Worm (Caenorhabditis elegans) whole organism, young adult: ENCODE data around the gene F44B9.8.
A peak's percentile ranks its signal among the peaks of the same experiment; 100 is the strongest.

Source experiments
- B0019.2 ChIP-seq: fragments of 200-800 bp; sonication (Bioruptor generic); conservative IDR thresholded peaks from 2 replicates; pipeline ENCODE4 v1.3.6; 2022; ENCODE audit warnings: missing genetic modification reagents, missing genetic modification characterization, missing compliant biosample characterization
- F22D6.2 ChIP-seq: sonication (generic microtip); optimal IDR thresholded peaks from 2 replicates; lab custom pipeline; 2016; ENCODE audit warnings: mild to moderate bottlenecking, missing genetic modification characterization, missing compliant biosample characterization
- F39B2.1 ChIP-seq: fragments of 200-800 bp; sonication (Bioruptor generic); IDR thresholded peaks from 2 replicates; pipeline ENCODE4 v1.3.6; 2022; ENCODE audit warnings: missing genetic modification reagents, missing genetic modification characterization, missing compliant biosample characterization
- F52B5.7 ChIP-seq: sonication (generic microtip); optimal IDR thresholded peaks from 2 replicates; lab custom pipeline; 2016; ENCODE audit warnings: mild to moderate bottlenecking, missing genetic modification characterization, missing compliant biosample characterization
- T26A5.8 ChIP-seq: sonication (generic microtip); optimal IDR thresholded peaks from 2 replicates; lab custom pipeline; 2016; ENCODE audit warnings: missing genetic modification characterization, missing compliant biosample characterization
- Y95B8A.8 ChIP-seq: fragments of 200-800 bp; sonication (Bioruptor generic); IDR thresholded peaks from 2 replicates; pipeline ENCODE4 v1.3.6; 2022; ENCODE audit warnings: missing genetic modification reagents, missing genetic modification characterization, missing compliant biosample characterization
- akir-1 ChIP-seq: fragments of 200-800 bp; sonication (Bioruptor generic); optimal IDR thresholded peaks from 2 replicates; lab custom pipeline; 2018; ENCODE audit warnings: mild to moderate bottlenecking, missing genetic modification characterization, moderate library complexity, missing compliant biosample characterization
- athp-1 ChIP-seq: sonication (generic microtip); optimal IDR thresholded peaks from 2 replicates; lab custom pipeline; 2017; ENCODE audit warnings: mild to moderate bottlenecking, missing genetic modification characterization, missing compliant biosample characterization
- attf-3 ChIP-seq: fragments of 200-800 bp; sonication (Bioruptor generic); conservative IDR thresholded peaks from 2 replicates; pipeline ENCODE4 v1.3.6; 2022; ENCODE audit warnings: missing genetic modification reagents, missing genetic modification characterization, missing compliant biosample characterization
- attf-5 ChIP-seq: fragments of 200-800 bp; sonication (Bioruptor generic); optimal IDR thresholded peaks from 2 replicates; lab custom pipeline; 2018; ENCODE audit warnings: mild to moderate bottlenecking, missing genetic modification characterization, missing compliant biosample characterization
- attf-6 ChIP-seq: fragments of 200-800 bp; sonication (Bioruptor generic); IDR thresholded peaks from 2 replicates; pipeline ENCODE4 v1.3.6; 2022; ENCODE audit warnings: missing genetic modification reagents, missing genetic modification characterization, missing compliant biosample characterization
- bed-2 ChIP-seq: fragments of 200-800 bp; sonication (Bioruptor generic); IDR thresholded peaks from 2 replicates; pipeline ENCODE4 v1.3.6; 2022; ENCODE audit warnings: missing genetic modification reagents, missing genetic modification characterization, missing compliant biosample characterization
- ceh-100 ChIP-seq: fragments of 200-800 bp; sonication (Bioruptor generic); IDR thresholded peaks from 2 replicates; pipeline ENCODE4 v1.3.6; 2022; ENCODE audit warnings: missing genetic modification reagents, missing genetic modification characterization, missing compliant biosample characterization
- efl-1 ChIP-seq: fragments of 150-350 bp; optimal IDR thresholded peaks from 2 replicates; lab custom pipeline; 2014; ENCODE audit warnings: missing biosample characterization, missing genetic modification reagents, missing genetic modification characterization
- egl-18 ChIP-seq: fragments of 200-800 bp; sonication (Bioruptor generic); IDR thresholded peaks from 2 replicates; pipeline ENCODE4 v1.3.6; 2022; ENCODE audit warnings: missing genetic modification reagents, missing genetic modification characterization, missing compliant biosample characterization
- egrh-3 ChIP-seq: fragments of 200-800 bp; sonication (Bioruptor generic); IDR thresholded peaks from 2 replicates; pipeline ENCODE4 v1.3.6; 2022; ENCODE audit warnings: missing genetic modification reagents, missing genetic modification characterization, missing compliant biosample characterization
- ekl-4 ChIP-seq: fragments of 200-800 bp; sonication (Bioruptor generic); IDR thresholded peaks from 2 replicates; pipeline ENCODE4 v1.3.6; 2022; ENCODE audit warnings: missing genetic modification reagents, missing genetic modification characterization, missing compliant biosample characterization
- ets-4 ChIP-seq: fragments of 200-800 bp; sonication (Bioruptor generic); optimal IDR thresholded peaks from 2 replicates; lab custom pipeline; 2018; ENCODE audit warnings: mild to moderate bottlenecking, missing genetic modification characterization, missing compliant biosample characterization
- fkh-3 ChIP-seq: sonication (generic microtip); optimal IDR thresholded peaks from 2 replicates; lab custom pipeline; 2016; ENCODE audit warnings: mild to moderate bottlenecking, missing genetic modification characterization, missing compliant biosample characterization
- gei-17 ChIP-seq: fragments of 200-800 bp; sonication (Bioruptor generic); optimal IDR thresholded peaks from 2 replicates; lab custom pipeline; 2018; ENCODE audit warnings: mild to moderate bottlenecking, missing genetic modification characterization, missing compliant biosample characterization
- hlh-12 ChIP-seq: sonication (generic microtip); optimal IDR thresholded peaks from 2 replicates; lab custom pipeline; 2016; ENCODE audit warnings: missing genetic modification characterization, missing compliant biosample characterization
- hlh-26 ChIP-seq: fragments of 200-800 bp; sonication (Bioruptor generic); conservative IDR thresholded peaks from 2 replicates; pipeline ENCODE4 v1.3.6; 2022; ENCODE audit warnings: missing genetic modification reagents, missing genetic modification characterization, missing compliant biosample characterization
- hmg-1.2 ChIP-seq: fragments of 200-800 bp; sonication (Bioruptor generic); IDR thresholded peaks from 2 replicates; pipeline ENCODE4 v1.3.6; 2022; ENCODE audit warnings: missing genetic modification reagents, missing genetic modification characterization, missing compliant biosample characterization
- hmg-20 ChIP-seq: fragments of 200-800 bp; sonication (Bioruptor generic); IDR thresholded peaks from 2 replicates; pipeline ENCODE4 v1.3.6; 2022; ENCODE audit warnings: missing genetic modification reagents, missing genetic modification characterization, missing compliant biosample characterization
- hsf-1 ChIP-seq: fragments of 200-800 bp; sonication (Bioruptor generic); IDR thresholded peaks from 2 replicates; pipeline ENCODE4 v1.3.6; 2022; ENCODE audit warnings: missing genetic modification reagents, missing genetic modification characterization, missing compliant biosample characterization
- let-607 ChIP-seq, 2 experiments: fragments of 200-800 bp in 1 of 2; sonication (Bioruptor generic) in 1 of 2; sonication (generic microtip) in 1 of 2; optimal IDR thresholded peaks; 2 replicates each; lab custom pipeline; 2016 to 2018; ENCODE audit warnings: mild to moderate bottlenecking in 2 of 2, missing compliant biosample characterization in 2 of 2, missing genetic modification characterization in 2 of 2, moderate library complexity in 2 of 2, missing genotype in 1 of 2
- lin-35 ChIP-seq, 3 experiments: fragments of 150-350 bp in 2 of 3; sonication (generic microtip) in 1 of 3; optimal IDR thresholded peaks; 2 replicates each; lab custom pipeline; 2014 to 2018; ENCODE audit warnings: missing biosample characterization in 3 of 3, missing genetic modification characterization in 3 of 3, missing genetic modification reagents in 3 of 3
- lin-40 ChIP-seq: sonication (generic microtip); optimal IDR thresholded peaks from 2 replicates; lab custom pipeline; 2016; ENCODE audit warnings: missing genetic modification characterization, mild to moderate bottlenecking, missing compliant biosample characterization, missing genotype, missing genetic modification reagents
- lsl-1 ChIP-seq: fragments of 200-800 bp; sonication (Bioruptor generic); optimal IDR thresholded peaks from 2 replicates; lab custom pipeline; 2018; ENCODE audit warnings: mild to moderate bottlenecking, missing genetic modification characterization, moderate library complexity, missing compliant biosample characterization
- madf-10 ChIP-seq: sonication (generic microtip); optimal IDR thresholded peaks from 2 replicates; lab custom pipeline; 2016; ENCODE audit warnings: mild to moderate bottlenecking, missing genetic modification characterization, missing compliant biosample characterization
- madf-3 ChIP-seq: fragments of 200-800 bp; sonication (Bioruptor generic); IDR thresholded peaks from 2 replicates; pipeline ENCODE4 v1.3.6; 2022; ENCODE audit warnings: missing genetic modification reagents, missing genetic modification characterization, missing compliant biosample characterization
- madf-8 ChIP-seq: fragments of 200-800 bp; sonication (Bioruptor generic); conservative IDR thresholded peaks from 2 replicates; pipeline ENCODE4 v1.3.6; 2022; ENCODE audit warnings: missing genetic modification reagents, missing genetic modification characterization, missing compliant biosample characterization
- mxl-1 ChIP-seq: sonication (generic microtip); optimal IDR thresholded peaks from 2 replicates; lab custom pipeline; 2016; ENCODE audit warnings: missing genetic modification characterization, missing compliant biosample characterization
- nhr-120 ChIP-seq: fragments of 200-800 bp; sonication (Bioruptor generic); IDR thresholded peaks from 2 replicates; pipeline ENCODE4 v1.3.6; 2022; ENCODE audit warnings: missing genetic modification characterization, missing compliant biosample characterization
- rcor-1 ChIP-seq: fragments of 200-800 bp; sonication (Bioruptor generic); IDR thresholded peaks from 2 replicates; pipeline ENCODE4 v1.3.6; 2022; ENCODE audit warnings: missing genetic modification reagents, missing genetic modification characterization, missing compliant biosample characterization
- snpc-1.3 ChIP-seq: sonication (generic microtip); optimal IDR thresholded peaks from 2 replicates; lab custom pipeline; 2017; ENCODE audit warnings: missing genetic modification characterization, mild to moderate bottlenecking, missing compliant biosample characterization, antibody characterized with exemption, moderate library complexity, missing genotype, missing genetic modification reagents; ENCODE audit not compliant: insufficient read depth
- snpc-3.4 ChIP-seq: sonication (generic microtip); optimal IDR thresholded peaks from 2 replicates; lab custom pipeline; 2017; ENCODE audit warnings: missing genetic modification characterization, mild to moderate bottlenecking, missing compliant biosample characterization, antibody characterized with exemption, moderate library complexity, missing genotype, missing genetic modification reagents
- snpc-4 ChIP-seq, 5 experiments: fragments of 150-350 bp in 1 of 5; sonication (generic microtip) in 4 of 5; optimal IDR thresholded peaks; 2 replicates each; lab custom pipeline; 2014 to 2018; ENCODE audit warnings: missing genetic modification characterization in 5 of 5, missing biosample characterization in 3 of 5, antibody characterized with exemption in 2 of 5, mild to moderate bottlenecking in 2 of 5, missing compliant biosample characterization in 2 of 5, missing genotype in 2 of 5, moderate library complexity in 2 of 5, missing genetic modification reagents in 1 of 5
- somi-1 ChIP-seq: fragments of 200-800 bp; sonication (Bioruptor generic); optimal IDR thresholded peaks from 2 replicates; lab custom pipeline; 2018; ENCODE audit warnings: mild to moderate bottlenecking, missing genetic modification characterization, missing compliant biosample characterization
- tbp1 ChIP-seq: fragments of 200-800 bp; sonication (Bioruptor generic); optimal IDR thresholded peaks from 2 replicates; lab custom pipeline; 2018; ENCODE audit warnings: mild to moderate bottlenecking, missing genetic modification characterization, missing compliant biosample characterization
- zim-3 ChIP-seq: sonication (generic microtip); optimal IDR thresholded peaks from 2 replicates; lab custom pipeline; 2017; ENCODE audit warnings: mild to moderate bottlenecking, missing genetic modification characterization, moderate library complexity, missing compliant biosample characterization
- ztf-3 ChIP-seq: fragments of 200-800 bp; sonication (Bioruptor generic); optimal IDR thresholded peaks from 2 replicates; lab custom pipeline; 2018; ENCODE audit warnings: mild to moderate bottlenecking, missing genetic modification characterization, missing compliant biosample characterization
- ztf-6 ChIP-seq: fragments of 200-800 bp; sonication (Bioruptor generic); IDR thresholded peaks from 2 replicates; pipeline ENCODE4 v1.3.6; 2022; ENCODE audit warnings: missing genetic modification reagents, missing genetic modification characterization, missing compliant biosample characterization

Gene F44B9.8

ce11 chrIII:8033534-8033933 lies 4.1 kb upstream of the F44B9.8 start, which contains the start of gene F44B9.10:
Gene F44B9.10 (minus strand): TSS chrIII:8033634.
- no peak for TF ChIP-seq hmg-20 (GFP tag; lab: Robert Waterston, UW)
- no peak for TF ChIP-seq lsl-1 (GFP tag; lab: Kevin White, UChicago)
- TF ChIP-seq tbp1, result no peak
- TF ChIP-seq ets-4 (GFP tag; lab: Kevin White, UChicago), result no peak
- TF ChIP-seq hlh-12 (tag; lab: Kevin White, UChicago), result no peak
- TF ChIP-seq F39B2.1 (GFP tag; lab: Robert Waterston, UW), result no peak
- TF ChIP-seq snpc-3.4 (tag; lab: Kevin White, UChicago), result no peak
- TF ChIP-seq zim-3 (tag; lab: Kevin White, UChicago), result no peak
- no peak for TF ChIP-seq let-607 (tag; optimal IDR thresholded peaks at IDR 0.05; lab: Kevin White, UChicago)
- TF ChIP-seq F52B5.7, result no peak

- TF ChIP-seq Y95B8A.8 (GFP tag; lab: Robert Waterston, UW) (no peak), athp-1 (tag; lab: Kevin White, UChicago) (no peak), somi-1 (no peak), T26A5.8 (tag; lab: Kevin White, UChicago) (no peak), F22D6.2 (no peak), gei-17 (no peak), efl-1 (GFP tag; lab: Kevin White, UChicago) (no peak), ztf-3 (no peak), hmg-1.2 (GFP tag; lab: Robert Waterston, UW) (no peak), snpc-1.3 (tag; lab: Kevin White, UChicago) (no peak)
- TF ChIP-seq, all 124 proteins: peak for 0
These were observed 1.5 kb upstream of the F44B9.8 start, which contains the start of gene F44B9.9 for ce11 chrIII:8030963-8031362. Gene F44B9.9 (minus strand): TSS chrIII:8031063.

ce11 chrIII:8027942-8028341 lies 1.5 kb downstream of the F44B9.8 start, which contains the start of gene mdt-30:
Gene mdt-30 (minus strand): TSS chrIII:8028042.
- TF ChIP-seq ceh-100, result no peak
- TF ChIP-seq bed-2 (GFP tag; lab: Robert Waterston, UW), result no peak
- 0 out of 2 replicates have a peak, but pooled peaks have one; percentile 40 for TF ChIP-seq ekl-4
- TF ChIP-seq snpc-4 (GFP tag; optimal IDR thresholded peaks at IDR 0.05; lab: Kevin White, UChicago), result no peak
- TF ChIP-seq snpc-4 (tag; optimal IDR thresholded peaks at IDR 0.05; lab: Kevin White, UChicago), result no peak
- TF ChIP-seq rcor-1 (GFP tag; lab: Robert Waterston, UW), result 0 out of 2 replicates have a peak, but pooled peaks have one; percentile 12
- no peak for TF ChIP-seq fkh-3
- 0 out of 2 replicates have a peak, but pooled peaks have one; percentile 30 for TF ChIP-seq B0019.2 (GFP tag; lab: Robert Waterston, UW)
- no peak for TF ChIP-seq egl-18
- no peak for TF ChIP-seq attf-3 (GFP tag; lab: Robert Waterston, UW)
- TF ChIP-seq lin-35 (GFP tag; optimal IDR thresholded peaks at IDR 0.05; lab: Kevin White, UChicago), result no peak
- 0 out of 2 replicates have a peak, but pooled peaks have one; percentile 12 for TF ChIP-seq madf-3
- TF ChIP-seq madf-10 (tag; lab: Kevin White, UChicago), result no peak

DNA sequence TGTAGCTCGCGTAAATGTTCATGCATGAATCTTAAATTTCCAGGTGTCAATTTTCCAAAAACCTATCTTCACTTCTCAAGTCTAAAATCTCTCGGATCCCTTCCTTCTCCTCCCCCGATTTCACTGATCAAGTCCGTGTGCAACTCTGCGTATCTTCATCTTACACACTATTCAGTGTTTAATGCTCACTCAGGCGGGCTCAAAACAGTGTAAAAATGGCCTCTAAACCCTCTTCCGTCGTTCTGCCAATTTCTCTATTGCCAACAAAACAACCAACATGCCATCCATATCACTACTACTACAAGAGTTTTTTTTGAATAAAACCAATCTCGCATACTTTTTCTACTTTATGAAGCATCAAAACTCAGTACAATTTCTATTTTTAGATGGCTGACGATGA lies 7.4 kb downstream of the F44B9.8 start, which contains the start of gene F44B9.2:
Gene F44B9.2, plus strand, starts transcription at position 387 of the 400 bp plus-strand sequence.
- TF ChIP-seq tbp1 (no peak), hsf-1 (GFP tag; lab: Robert Waterston, UW) (no peak), hlh-26 (GFP tag; lab: Robert Waterston, UW) (no peak), egrh-3 (GFP tag; lab: Robert Waterston, UW) (no peak), attf-5 (GFP tag; lab: Kevin White, UChicago) (no peak), hmg-1.2 (GFP tag; lab: Robert Waterston, UW) (no peak), madf-8 (no peak), ztf-6 (GFP tag; lab: Robert Waterston, UW) (no peak), lin-40 (tag; lab: Kevin White, UChicago) (no peak), nhr-120 (GFP tag; lab: Robert Waterston, UW) (no peak), hmg-20 (GFP tag; lab: Robert Waterston, UW) (no peak), snpc-1.3 (tag; lab: Kevin White, UChicago) (no peak), fkh-3 (no peak), attf-6 (no peak), mxl-1 (no peak), madf-3 (no peak), akir-1 (GFP tag; lab: Kevin White, UChicago) (no peak)
- TF ChIP-seq, all 124 proteins: peak for 0
